Fruit fly (Drosophila melanogaster): ENCODE measurements around the gene eyg.
A peak's percentile ranks its signal among the peaks of the same experiment; 100 is the strongest.

The eyg gene

dm6 chr3L:12433710-12434109 lies 34.1 kb downstream of the eyg start (continued):
- TF ChIP-seq scrt (GFP tag; optimal IDR thresholded peaks at IDR 0.05), result no peak
- no peak for TF ChIP-seq CG32767 (GFP tag; IDR thresholded peaks at IDR 0.05)
- no peak for TF ChIP-seq Ets65A (GFP tag)
- TF ChIP-seq esg (GFP tag; conservative IDR thresholded peaks at IDR 0.05), result no peak
- no peak for TF ChIP-seq nmo (GFP tag; optimal IDR thresholded peaks at IDR 0.05)
- TF ChIP-seq B-H1 (GFP tag; IDR thresholded peaks at IDR 0.05), result no peak
- TF ChIP-seq Nf-YC (tag; optimal IDR thresholded peaks at IDR 0.05), result peak; percentile 96
- TF ChIP-seq ara (GFP tag; IDR thresholded peaks at IDR 0.05), result no peak
- TF ChIP-seq slbo (GFP tag; IDR thresholded peaks at IDR 0.05), result no peak
- no peak for TF ChIP-seq CG12299 (tag; optimal IDR thresholded peaks at IDR 0.05)
- TF ChIP-seq chm (GFP tag; IDR thresholded peaks at IDR 0.05), result 0 out of 2 replicates have a peak, but pooled peaks have one; percentile 28
- TF ChIP-seq dan (GFP tag; IDR thresholded peaks at IDR 0.05), result no peak
- no peak for TF ChIP-seq CG7786 (GFP tag; optimal IDR thresholded peaks at IDR 0.05)
- TF ChIP-seq CG1832 (GFP tag; optimal IDR thresholded peaks at IDR 0.05), result peak; percentile 75
- TF ChIP-seq abd-A (tag; optimal IDR thresholded peaks at IDR 0.05), result peak; percentile 17
- no peak for TF ChIP-seq unpg (GFP tag; optimal IDR thresholded peaks at IDR 0.05)
- TF ChIP-seq CG15514 (GFP tag; optimal IDR thresholded peaks at IDR 0.05), result no peak
- TF ChIP-seq gem (tag; optimal IDR thresholded peaks at IDR 0.05), result no peak
- TF ChIP-seq z (GFP tag; IDR thresholded peaks at IDR 0.05), result peak; percentile 86
- no peak for TF ChIP-seq Side (GFP tag; optimal IDR thresholded peaks at IDR 0.05)
- TF ChIP-seq pum (GFP tag; optimal IDR thresholded peaks at IDR 0.05), result no peak
- no peak for TF ChIP-seq vfl (GFP tag; optimal IDR thresholded peaks at IDR 0.05)
- no peak for TF ChIP-seq odd (GFP tag; optimal IDR thresholded peaks at IDR 0.05)
- no peak for TF ChIP-seq CG15696 (tag; optimal IDR thresholded peaks at IDR 0.05)
- TF ChIP-seq HLH4C (GFP tag; IDR thresholded peaks at IDR 0.05; ENCODE audit: partially characterized antibody), result 0 out of 3 replicates have a peak, but pooled peaks have one; percentile 25
- no peak for TF ChIP-seq CG11085 (GFP tag; IDR thresholded peaks at IDR 0.05)
- TF ChIP-seq CG3838 (GFP tag; optimal IDR thresholded peaks at IDR 0.05), result no peak
- no peak for TF ChIP-seq CG8290 (GFP tag; optimal IDR thresholded peaks at IDR 0.05)
- TF ChIP-seq CG8290 (tag; optimal IDR thresholded peaks at IDR 0.05), result no peak
- TF ChIP-seq fd3F (GFP tag; optimal IDR thresholded peaks at IDR 0.05), result no peak
- TF ChIP-seq CG14050 (GFP tag; IDR thresholded peaks at IDR 0.05), result no peak
- TF ChIP-seq Nf-YA (GFP tag; IDR thresholded peaks at IDR 0.05), result 0 out of 2 replicates have a peak, but pooled peaks have one; percentile 10
- TF ChIP-seq sens (GFP tag), result no peak
- 0 out of 2 replicates have a peak, but pooled peaks have one; percentile 16 for TF ChIP-seq crol (GFP tag; IDR thresholded peaks at IDR 0.05)
- TF ChIP-seq Nf-YB (GFP tag; optimal IDR thresholded peaks at IDR 0.05), result peak; percentile 95
- no peak for TF ChIP-seq CG3847 (GFP tag; IDR thresholded peaks at IDR 0.05)
- TF ChIP-seq CG10267 (tag; optimal IDR thresholded peaks at IDR 0.05), result no peak
- TF ChIP-seq CG10321 (GFP tag; IDR thresholded peaks at IDR 0.05), result peak; percentile 89
- no peak for TF ChIP-seq Optix (GFP tag; IDR thresholded peaks at IDR 0.05)
- no peak for TF ChIP-seq HmgD (GFP tag; optimal IDR thresholded peaks at IDR 0.05)
- TF ChIP-seq Trl (optimal IDR thresholded peaks at IDR 0.05), result no peak
- no peak for TF ChIP-seq Trl (GFP tag; optimal IDR thresholded peaks at IDR 0.05)
- peak; percentile 45 for TF ChIP-seq zen (tag; optimal IDR thresholded peaks at IDR 0.05)
- peak; percentile 83 for TF ChIP-seq CG8478 (optimal IDR thresholded peaks at IDR 0.05)
- TF ChIP-seq CG6683 (GFP tag; optimal IDR thresholded peaks at IDR 0.05), result no peak
- TF ChIP-seq run (tag; optimal IDR thresholded peaks at IDR 0.05), result no peak
- TF ChIP-seq tll (GFP tag; optimal IDR thresholded peaks at IDR 0.05), result peak in 1 of 2 experiments; percentile 10
- TF ChIP-seq schlank (tag; optimal IDR thresholded peaks at IDR 0.05), result no peak
- no peak for TF ChIP-seq CG18619 (GFP tag; optimal IDR thresholded peaks at IDR 0.05)
- TF ChIP-seq CG11696 (GFP tag; IDR thresholded peaks at IDR 0.05), result no peak
- no peak for TF ChIP-seq CG14441 (GFP tag; IDR thresholded peaks at IDR 0.05)
- TF ChIP-seq Dbx (GFP tag; IDR thresholded peaks at IDR 0.05), result no peak
- TF ChIP-seq exex (tag; optimal IDR thresholded peaks at IDR 0.05), result no peak
